Fruit fly (Drosophila melanogaster) whole organism, wandering third instar larva: Measurements from ENCODE around the gene CG1674.

Source experiments
- Abd-B ChIP-seq: fragments of >200 bp; optimal IDR thresholded peaks from 2 replicates; lab custom pipeline; 2017; ENCODE audit warnings: missing biosample characterization, missing genetic modification characterization
- CG9705 ChIP-seq: fragments of 200-800 bp; sonication (Bioruptor generic); optimal IDR thresholded peaks from 2 replicates; lab custom pipeline; 2018; ENCODE audit warnings: missing biosample characterization, mild to moderate bottlenecking, missing genetic modification characterization
- Dfd ChIP-seq: fragments of >200 bp; optimal IDR thresholded peaks from 2 replicates; lab custom pipeline; 2017; ENCODE audit warnings: missing biosample characterization, missing genetic modification characterization
- Dif ChIP-seq: fragments of 200-275, 200-300 bp; sonication (Bioruptor generic); optimal IDR thresholded peaks from 2 replicates; lab custom pipeline; 2018; ENCODE audit warnings: missing biosample characterization, missing genetic modification characterization; ENCODE audit not compliant: partially characterized antibody
- GATAd ChIP-seq: sonication (Bioruptor generic); optimal IDR thresholded peaks from 2 replicates; lab custom pipeline; 2016; ENCODE audit warnings: missing biosample characterization, missing genetic modification characterization
- HLH106 ChIP-seq: fragments of 200-800 bp; optimal IDR thresholded peaks from 3 replicates; lab custom pipeline; 2019; ENCODE audit warnings: missing biosample characterization, mild to moderate bottlenecking, missing genetic modification characterization, moderate library complexity
- Hnf4 ChIP-seq: fragments of 200-800 bp; sonication (Bioruptor generic); optimal IDR thresholded peaks from 2 replicates; lab custom pipeline; 2016; ENCODE audit warnings: missing biosample characterization, mild to moderate bottlenecking, missing genetic modification characterization
- Hr78 ChIP-seq: fragments of >200 bp; optimal IDR thresholded peaks from 2 replicates; lab custom pipeline; 2017; ENCODE audit warnings: missing biosample characterization, missing genetic modification characterization
- Hr83 ChIP-seq: fragments of 200-300 bp; sonication (Bioruptor generic); optimal IDR thresholded peaks from 2 replicates; lab custom pipeline; 2016; ENCODE audit warnings: missing biosample characterization, mild to moderate bottlenecking, missing genetic modification characterization, moderate library complexity; ENCODE audit not compliant: poor library complexity, severe bottlenecking
- Myc ChIP-seq: fragments of >200 bp; optimal IDR thresholded peaks from 2 replicates; lab custom pipeline; 2017
- N ChIP-seq: fragments of >200 bp; optimal IDR thresholded peaks from 2 replicates; lab custom pipeline; 2018; ENCODE audit warnings: missing biosample characterization, missing external identifiers, missing genetic modification characterization
- Sp1 ChIP-seq: fragments of 200-800 bp; sonication (Bioruptor generic); optimal IDR thresholded peaks from 3 replicates; lab custom pipeline; 2019; ENCODE audit warnings: missing biosample characterization, mild to moderate bottlenecking, missing genetic modification characterization, moderate library complexity
- Vsx2 ChIP-seq: fragments of 200-300, 225-300 bp; sonication (Bioruptor generic); optimal IDR thresholded peaks from 2 replicates; lab custom pipeline; 2018; ENCODE audit warnings: missing biosample characterization, missing genetic modification characterization; ENCODE audit not compliant: partially characterized antibody
- br ChIP-seq: fragments of 200-800 bp; sonication (Bioruptor generic); optimal IDR thresholded peaks from 2 replicates; lab custom pipeline; 2016; ENCODE audit warnings: missing biosample characterization, missing genetic modification characterization
- brk ChIP-seq: fragments of 200-800 bp; sonication (Bioruptor generic); optimal IDR thresholded peaks from 2 replicates; lab custom pipeline; 2016; ENCODE audit warnings: missing biosample characterization, mild to moderate bottlenecking, missing genetic modification characterization
- dl ChIP-seq, 2 experiments: fragments of 175-275, 200-275 bp in 1 of 2; fragments of 200-275 bp in 1 of 2; sonication (Bioruptor generic); optimal IDR thresholded peaks; lab custom pipeline; 2018; ENCODE audit warnings: mild to moderate bottlenecking in 2 of 2, missing biosample characterization in 2 of 2, missing genetic modification characterization in 2 of 2, moderate library complexity in 2 of 2; ENCODE audit not compliant: partially characterized antibody in 2 of 2, insufficient read depth in 1 of 2
- dmrt93B ChIP-seq: fragments of 200-800 bp; sonication (Bioruptor generic); optimal IDR thresholded peaks from 2 replicates; lab custom pipeline; 2018; ENCODE audit warnings: missing biosample characterization, mild to moderate bottlenecking, missing genetic modification characterization
- dsf ChIP-seq: sonication (Bioruptor generic); optimal IDR thresholded peaks from 2 replicates; lab custom pipeline; 2016; ENCODE audit warnings: missing biosample characterization, missing genetic modification characterization, borderline replicate concordance
- fru ChIP-seq: fragments of 200-800 bp; sonication (Bioruptor generic); optimal IDR thresholded peaks from 3 replicates; lab custom pipeline; 2016; ENCODE audit warnings: missing biosample characterization, mild to moderate bottlenecking, missing genetic modification characterization
- lola ChIP-seq: fragments of >200 bp; optimal IDR thresholded peaks from 2 replicates; lab custom pipeline; 2017; ENCODE audit warnings: missing biosample characterization, missing genetic modification characterization
- psq ChIP-seq: fragments of 200-800 bp; sonication (Bioruptor generic); optimal IDR thresholded peaks from 3 replicates; lab custom pipeline; 2017; ENCODE audit warnings: missing biosample characterization, mild to moderate bottlenecking, missing genetic modification characterization, moderate library complexity
- sage ChIP-seq: fragments of 200-800 bp; sonication (Bioruptor generic); optimal IDR thresholded peaks from 2 replicates; lab custom pipeline; 2016; ENCODE audit warnings: missing biosample characterization, mild to moderate bottlenecking, missing genetic modification characterization
- usp ChIP-seq: fragments of >200 bp; optimal IDR thresholded peaks from 2 replicates; lab custom pipeline; 2017; ENCODE audit warnings: missing biosample characterization, missing genetic modification characterization
- woc ChIP-seq: sonication (Bioruptor generic); optimal IDR thresholded peaks from 2 replicates; lab custom pipeline; 2016; ENCODE audit warnings: missing biosample characterization, mild to moderate bottlenecking, missing genetic modification characterization

Gene CG1674

dm6 chr4:193386-194334 is 36.9 kb upstream of the CG1674 start, which contains the start of gene Abcd1:
Abcd1 (minus strand) TSS chr4:193829.
- peak; percentile 69 for TF ChIP-seq woc (GFP tag; lab: Kevin White, UChicago)
- no peak for TF ChIP-seq Sp1
- peak; percentile 52 for TF ChIP-seq N (GFP tag; lab: Kevin White, UChicago)

dm6 chr4:205671-206252 is 24.8 kb upstream of the CG1674 start, which contains the start of gene CG31998:
CG31998 (minus strand) TSS chr4:205945.
- TF ChIP-seq Hr78 (GFP tag; lab: Kevin White, UChicago): peak; percentile 62
- peak; percentile 85 for TF ChIP-seq woc (GFP tag; lab: Kevin White, UChicago)
- no peak for TF ChIP-seq Abd-B (GFP tag; lab: Kevin White, UChicago)
- TF ChIP-seq brk (GFP tag; lab: Kevin White, UChicago): peak; percentile 2
- TF ChIP-seq HLH106 (tag; lab: Kevin White, UChicago): no peak
- TF ChIP-seq psq (GFP tag; lab: Kevin White, UChicago): no peak
- TF ChIP-seq Myc (lab: Kevin White, UChicago): peak; percentile 26
- TF ChIP-seq Dif (GFP tag; lab: Kevin White, UChicago): no peak
- peak; percentile 45 for TF ChIP-seq sage
- TF ChIP-seq Vsx2 (GFP tag; lab: Kevin White, UChicago): no peak
- no peak for TF ChIP-seq Dfd (GFP tag; lab: Kevin White, UChicago)
- no peak for TF ChIP-seq lola (GFP tag; lab: Kevin White, UChicago)
- no peak for TF ChIP-seq fru
- TF ChIP-seq N (GFP tag; lab: Kevin White, UChicago): peak; percentile 88

- peak; percentile 28 for TF ChIP-seq Hr83 (GFP tag; lab: Kevin White, UChicago)
- peak; percentile 19 for TF ChIP-seq Myc (lab: Kevin White, UChicago)
- TF ChIP-seq N (GFP tag; lab: Kevin White, UChicago): peak; percentile 99
- TF ChIP-seq woc (GFP tag; lab: Kevin White, UChicago): peak; percentile 86
- no peak for TF ChIP-seq GATAd (GFP tag; lab: Kevin White, UChicago)
- TF ChIP-seq lola (GFP tag; lab: Kevin White, UChicago): peak; percentile 90
- TF ChIP-seq Hr78 (GFP tag; lab: Kevin White, UChicago): peak; percentile 91
- peak; percentile 4 for TF ChIP-seq Hnf4 (GFP tag; lab: Kevin White, UChicago)
- TF ChIP-seq brk (GFP tag; lab: Kevin White, UChicago): peak; percentile 35
- TF ChIP-seq Dif (GFP tag; lab: Kevin White, UChicago): no peak
- TF ChIP-seq, all 38 proteins: peak for 8
Observed at dm6 chr4:210011-210649, 20.4 kb upstream of the CG1674 start, which contains the start of gene Crk. Crk (plus strand) TSS chr4:210224.

- TF ChIP-seq dsf (GFP tag; lab: Kevin White, UChicago) (no peak), psq (GFP tag; lab: Kevin White, UChicago) (no peak), dl (GFP tag; optimal IDR thresholded peaks at IDR 0.05; lab: Kevin White, UChicago; ENCODE audit: insufficient read depth in 1 of 2, partially characterized antibody in 2 of 2) (no peak), dmrt93B (GFP tag; lab: Kevin White, UChicago) (no peak), Hnf4 (GFP tag; lab: Kevin White, UChicago) (peak; percentile 16)
- TF ChIP-seq, all 38 proteins: peak for 1
Observed at dm6 chr4:225824-226223, 4.7 kb upstream of the CG1674 start.

- TF ChIP-seq Hr78 (GFP tag; lab: Kevin White, UChicago) (no peak), Dif (GFP tag; lab: Kevin White, UChicago) (no peak), CG9705 (GFP tag; lab: Kevin White, UChicago) (no peak), Dfd (GFP tag; lab: Kevin White, UChicago) (no peak), Vsx2 (GFP tag; lab: Kevin White, UChicago) (no peak), N (GFP tag; lab: Kevin White, UChicago) (no peak), usp (no peak), br (GFP tag; lab: Kevin White, UChicago) (no peak)
Observed at dm6 chr4:226751-227150, 3.8 kb upstream of the CG1674 start.
